Fruit fly (Drosophila melanogaster) whole organism, embryonic: ENCODE data around the gene gt.
A peak's percentile ranks its signal among the peaks of the same experiment; 100 is the strongest.

Experiments
- Aef1 ChIP-seq: fragments of 200-800 bp; sonication (Bioruptor generic); IDR thresholded peaks from 3 replicates; pipeline ENCODE4 v1.3.6; 2022; ENCODE audit warnings: missing biosample characterization, missing genetic modification characterization
- B-H2 ChIP-seq: fragments of 200-800 bp; sonication (Bioruptor generic); optimal IDR thresholded peaks from 2 replicates; lab custom pipeline; 2018; ENCODE audit warnings: missing biosample characterization, mild to moderate bottlenecking, missing genetic modification characterization
- CG1024 ChIP-seq: fragments of 200-800 bp; sonication (Bioruptor generic); IDR thresholded peaks from 2 replicates; pipeline ENCODE4 v1.3.6; 2022; ENCODE audit warnings: missing biosample characterization, missing genetic modification characterization
- CG11093 ChIP-seq: fragments of 200-800 bp; sonication (Bioruptor generic); IDR thresholded peaks from 3 replicates; pipeline ENCODE4 v1.3.6; 2022; ENCODE audit warnings: missing biosample characterization, missing genetic modification characterization
- CG12659 ChIP-seq: fragments of 200-800 bp; sonication (Bioruptor generic); optimal IDR thresholded peaks from 3 replicates; lab custom pipeline; 2017; ENCODE audit warnings: mild to moderate bottlenecking, missing biosample characterization, missing genetic modification reagents, missing genetic modification characterization
- CG13624 ChIP-seq: fragments of 200-800 bp; sonication (Bioruptor generic); optimal IDR thresholded peaks from 2 replicates; lab custom pipeline; 2016; ENCODE audit warnings: missing biosample characterization, missing genetic modification characterization
- CG14965 ChIP-seq: fragments of 200-800 bp; sonication (Bioruptor generic); optimal IDR thresholded peaks from 2 replicates; lab custom pipeline; 2016; ENCODE audit warnings: missing biosample characterization, missing genetic modification characterization, borderline replicate concordance
- CG15479 ChIP-seq: fragments of 200-800 bp; sonication (Bioruptor generic); optimal IDR thresholded peaks from 3 replicates; lab custom pipeline; 2019; ENCODE audit warnings: missing biosample characterization, mild to moderate bottlenecking, missing genetic modification characterization, moderate library complexity
- CG15601 ChIP-seq: fragments of 200-800 bp; sonication (Bioruptor generic); optimal IDR thresholded peaks from 3 replicates; lab custom pipeline; 2019; ENCODE audit warnings: missing biosample characterization, mild to moderate bottlenecking, missing genetic modification characterization, moderate library complexity
- CG16815 ChIP-seq: fragments of 200-800 bp; sonication (Bioruptor generic); optimal IDR thresholded peaks from 3 replicates; lab custom pipeline; 2017; ENCODE audit warnings: missing biosample characterization, mild to moderate bottlenecking, missing genetic modification characterization
- CG2116 ChIP-seq: fragments of 200-800 bp; sonication (Bioruptor generic); optimal IDR thresholded peaks from 3 replicates; lab custom pipeline; 2018; ENCODE audit warnings: missing biosample characterization, mild to moderate bottlenecking, missing genetic modification characterization
- CG2129 ChIP-seq: fragments of 200-800 bp; sonication (Bioruptor generic); IDR thresholded peaks from 2 replicates; pipeline ENCODE4 v1.3.6; 2022; ENCODE audit warnings: missing biosample characterization, missing genetic modification characterization; ENCODE audit not compliant: partially characterized antibody
- CG31388 ChIP-seq: fragments of 200-800 bp; sonication (Bioruptor generic); optimal IDR thresholded peaks from 2 replicates; lab custom pipeline; 2016; ENCODE audit warnings: missing biosample characterization, missing genetic modification characterization
- CG3281 ChIP-seq: fragments of 200-800 bp; sonication (Bioruptor generic); optimal IDR thresholded peaks from 3 replicates; lab custom pipeline; 2017; ENCODE audit warnings: missing biosample characterization, mild to moderate bottlenecking, missing genetic modification characterization
- CG3407 ChIP-seq: fragments of 200-800 bp; sonication (Bioruptor generic); optimal IDR thresholded peaks from 2 replicates; lab custom pipeline; 2018; ENCODE audit warnings: missing biosample characterization, mild to moderate bottlenecking, missing genetic modification characterization
- CG34224 ChIP-seq: fragments of 200-800 bp; sonication (Bioruptor generic); IDR thresholded peaks from 3 replicates; pipeline ENCODE4 v1.3.6; 2022; ENCODE audit warnings: missing biosample characterization, missing genetic modification characterization; ENCODE audit not compliant: partially characterized antibody
- CG4360 ChIP-seq: fragments of 200-800 bp; sonication (Bioruptor generic); IDR thresholded peaks from 2 replicates; pipeline ENCODE4 v1.3.6; 2022; ENCODE audit warnings: missing biosample characterization, missing genetic modification characterization
- CG4707 ChIP-seq: fragments of 200-800 bp; sonication (Bioruptor generic); optimal IDR thresholded peaks from 2 replicates; lab custom pipeline; 2018; ENCODE audit warnings: missing biosample characterization, mild to moderate bottlenecking, missing genetic modification characterization, moderate library complexity
- CG6272 ChIP-seq: fragments of 200-800 bp; sonication (Bioruptor generic); IDR thresholded peaks from 2 replicates; pipeline ENCODE4 v1.3.6; 2022; ENCODE audit warnings: missing biosample characterization, missing genetic modification characterization
- CG6654 ChIP-seq: fragments of 200-800 bp; sonication (Bioruptor generic); optimal IDR thresholded peaks from 2 replicates; lab custom pipeline; 2017; ENCODE audit warnings: missing biosample characterization, mild to moderate bottlenecking, missing genetic modification characterization
- CG6813 ChIP-seq: fragments of 200-800 bp; sonication (Bioruptor generic); optimal IDR thresholded peaks from 2 replicates; lab custom pipeline; 2017; ENCODE audit warnings: missing biosample characterization, missing genetic modification characterization, mild to moderate bottlenecking, moderate library complexity, missing genetic modification reagents
- CG8089 ChIP-seq: fragments of 200-800 bp; sonication (Bioruptor generic); optimal IDR thresholded peaks from 3 replicates; lab custom pipeline; 2016; ENCODE audit warnings: missing biosample characterization, missing genetic modification characterization
- CG8290 ChIP-seq, 3 experiments: fragments of 200-800 bp; sonication (Bioruptor generic); optimal IDR thresholded peaks; 2 replicates each; lab custom pipeline; 2016 to 2019; ENCODE audit warnings: missing biosample characterization in 3 of 3, missing genetic modification characterization in 3 of 3, mild to moderate bottlenecking in 2 of 3, moderate library complexity in 1 of 3
- CG8924 ChIP-seq: fragments of 200-800 bp; optimal IDR thresholded peaks from 3 replicates; lab custom pipeline; 2019; ENCODE audit warnings: missing biosample characterization, mild to moderate bottlenecking, missing genetic modification characterization, moderate library complexity
- CG9727 ChIP-seq: fragments of 200-800 bp; sonication (Bioruptor generic); optimal IDR thresholded peaks from 3 replicates; lab custom pipeline; 2017; ENCODE audit warnings: missing biosample characterization, mild to moderate bottlenecking, missing genetic modification characterization
- CkIIα-i1 ChIP-seq: fragments of 200-800 bp; sonication (Bioruptor generic); IDR thresholded peaks from 2 replicates; pipeline ENCODE4 v1.3.6; 2022; ENCODE audit warnings: missing biosample characterization, missing genetic modification characterization
- D19A ChIP-seq: fragments of 200-800 bp; optimal IDR thresholded peaks from 3 replicates; lab custom pipeline; 2019; ENCODE audit warnings: missing biosample characterization, mild to moderate bottlenecking, missing genetic modification characterization, moderate library complexity
- H2.0 ChIP-seq: fragments of 200-800 bp; sonication (Bioruptor generic); IDR thresholded peaks from 2 replicates; pipeline ENCODE4 v1.3.6; 2022; ENCODE audit warnings: missing biosample characterization, missing genetic modification characterization
- HHEX ChIP-seq: fragments of 200-800 bp; sonication (Bioruptor generic); optimal IDR thresholded peaks from 3 replicates; lab custom pipeline; 2017; ENCODE audit warnings: missing biosample characterization, mild to moderate bottlenecking, missing genetic modification characterization, missing genetic modification reagents
- Hmr ChIP-seq: fragments of 200-800 bp; sonication (Bioruptor generic); optimal IDR thresholded peaks from 3 replicates; lab custom pipeline; 2017; ENCODE audit warnings: mild to moderate bottlenecking, missing biosample characterization, missing genetic modification reagents, missing genetic modification characterization
- MTF-1 ChIP-seq: fragments of 200-800 bp; sonication (Bioruptor generic); optimal IDR thresholded peaks from 2 replicates; lab custom pipeline; 2018; ENCODE audit warnings: missing biosample characterization, mild to moderate bottlenecking, missing genetic modification characterization, borderline replicate concordance
- Myb ChIP-seq: fragments of 200-800 bp; sonication (Bioruptor generic); optimal IDR thresholded peaks from 2 replicates; lab custom pipeline; 2016; ENCODE audit warnings: missing biosample characterization, missing genetic modification characterization
- Ssrp ChIP-seq: fragments of 200-800 bp; sonication (Bioruptor generic); optimal IDR thresholded peaks from 2 replicates; lab custom pipeline; 2018; ENCODE audit warnings: missing biosample characterization, mild to moderate bottlenecking, missing genetic modification characterization, moderate library complexity
- amos ChIP-seq: fragments of 200-800 bp; sonication (Bioruptor generic); IDR thresholded peaks from 2 replicates; pipeline ENCODE4 v1.3.6; 2022; ENCODE audit warnings: missing biosample characterization, missing genetic modification characterization; ENCODE audit not compliant: partially characterized antibody
- ash1 ChIP-seq: fragments of 200-800 bp; sonication (Bioruptor generic); optimal IDR thresholded peaks from 2 replicates; lab custom pipeline; 2018; ENCODE audit warnings: missing biosample characterization, mild to moderate bottlenecking, missing genetic modification characterization
- cato ChIP-seq: fragments of 200-800 bp; sonication (Bioruptor generic); optimal IDR thresholded peaks from 2 replicates; lab custom pipeline; 2016; ENCODE audit warnings: missing biosample characterization, missing genetic modification characterization, borderline replicate concordance
- cwo ChIP-seq: fragments of 200-800 bp; sonication (Bioruptor generic); optimal IDR thresholded peaks from 3 replicates; lab custom pipeline; 2017; ENCODE audit warnings: missing biosample characterization, missing genetic modification characterization, mild to moderate bottlenecking, moderate library complexity, missing genetic modification reagents
- danr ChIP-seq: fragments of 200-800 bp; sonication (Bioruptor generic); IDR thresholded peaks from 2 replicates; pipeline ENCODE4 v1.3.6; 2022; ENCODE audit warnings: missing biosample characterization, missing genetic modification characterization
- dati ChIP-seq: fragments of 200-800 bp; sonication (Bioruptor generic); IDR thresholded peaks from 2 replicates; pipeline ENCODE4 v1.3.6; 2022; ENCODE audit warnings: missing biosample characterization, missing genetic modification characterization
- dm ChIP-seq: fragments of 200-800 bp; sonication (Bioruptor generic); optimal IDR thresholded peaks from 3 replicates; lab custom pipeline; 2016; ENCODE audit warnings: missing biosample characterization, missing genetic modification characterization
- h ChIP-seq: fragments of >200 bp; optimal IDR thresholded peaks from 2 replicates; lab custom pipeline; 2017
- mam ChIP-seq: fragments of 200-800 bp; sonication (Bioruptor generic); optimal IDR thresholded peaks from 3 replicates; lab custom pipeline; 2016; ENCODE audit warnings: missing biosample characterization, missing genetic modification characterization
- nerfin-2 ChIP-seq: fragments of 200-800 bp; sonication (Bioruptor generic); IDR thresholded peaks from 2 replicates; pipeline ENCODE4 v1.3.6; 2022; ENCODE audit warnings: missing biosample characterization, missing genetic modification characterization; ENCODE audit not compliant: partially characterized antibody
- nmo ChIP-seq: fragments of 200-800 bp; sonication (Bioruptor generic); optimal IDR thresholded peaks from 2 replicates; lab custom pipeline; 2018; ENCODE audit warnings: missing biosample characterization, mild to moderate bottlenecking, missing genetic modification characterization, moderate library complexity
- pros ChIP-seq: fragments of 200-800 bp; sonication (Bioruptor generic); optimal IDR thresholded peaks from 3 replicates; lab custom pipeline; 2019; ENCODE audit warnings: missing biosample characterization, mild to moderate bottlenecking, missing genetic modification characterization, moderate library complexity
- run ChIP-seq: fragments of 200-800 bp; sonication (Bioruptor generic); optimal IDR thresholded peaks from 3 replicates; lab custom pipeline; 2018; ENCODE audit warnings: missing biosample characterization, mild to moderate bottlenecking, missing genetic modification characterization
- shn ChIP-seq: fragments of 200-800 bp; sonication (Bioruptor generic); optimal IDR thresholded peaks from 3 replicates; lab custom pipeline; 2016; ENCODE audit warnings: missing biosample characterization, missing genetic modification characterization
- tgo ChIP-seq: fragments of 200-800 bp; sonication (Bioruptor generic); IDR thresholded peaks from 3 replicates; pipeline ENCODE4 v1.3.6; 2022; ENCODE audit warnings: missing biosample characterization, missing genetic modification characterization
- wdn ChIP-seq: fragments of 200-800 bp; sonication (Bioruptor generic); IDR thresholded peaks from 2 replicates; pipeline ENCODE4 v1.3.6; 2022; ENCODE audit warnings: missing biosample characterization, missing genetic modification characterization

Gene gt

DNA sequence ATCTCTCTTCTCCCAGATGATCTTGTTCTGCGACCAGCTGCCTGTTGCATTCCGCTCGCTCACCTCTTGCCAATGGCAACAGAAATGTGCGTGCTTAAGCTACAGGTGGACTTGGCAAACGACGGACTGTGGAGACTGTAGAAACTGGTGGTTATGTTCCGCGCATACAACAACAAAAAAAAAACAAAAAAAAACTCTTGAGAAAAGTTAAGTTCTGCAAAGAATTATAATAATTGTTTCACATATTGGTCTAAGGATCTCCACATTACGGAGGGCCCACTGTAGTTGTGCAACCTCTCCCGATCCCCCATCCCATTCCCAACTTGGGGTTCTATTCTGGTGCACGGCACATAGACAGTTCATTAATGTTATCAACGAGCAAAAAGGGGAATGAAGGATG, 39.8 kb upstream of the gt start (continued):
- no peak for TF ChIP-seq pros (GFP tag; lab: Kevin White, UChicago)
- no peak for TF ChIP-seq CkIIα-i1
- peak; percentile 32 for TF ChIP-seq mam
- TF ChIP-seq run (tag; lab: Kevin White, UChicago) = no peak
- TF ChIP-seq CG8089 = peak; percentile 73
- peak; percentile 75 for TF ChIP-seq Ssrp (tag; lab: Kevin White, UChicago)
- TF ChIP-seq Aef1 = peak; percentile 58; the same call in 2 of the 3 replicates
- 0 out of 2 replicates have a peak, but pooled peaks have one; percentile 9 for TF ChIP-seq danr (GFP tag; lab: Robert Waterston, UW)
- TF ChIP-seq CG4707 (GFP tag; lab: Kevin White, UChicago) = peak; percentile 62
- TF ChIP-seq CG9727 = peak; percentile 82
- no peak for TF ChIP-seq shn
- no peak for TF ChIP-seq CG4360 (GFP tag; lab: Robert Waterston, UW)
- TF ChIP-seq D19A (tag; lab: Kevin White, UChicago) = peak; percentile 61
- TF ChIP-seq CG16815 (GFP tag; lab: Kevin White, UChicago) = peak; percentile 71
- no peak for TF ChIP-seq CG3281 (GFP tag; lab: Kevin White, UChicago)
- TF ChIP-seq nerfin-2 (GFP tag; lab: Robert Waterston, UW) = no peak
- no peak for TF ChIP-seq CG2116 (GFP tag; lab: Kevin White, UChicago)
- no peak for TF ChIP-seq CG34224 (GFP tag; lab: Robert Waterston, UW)
- TF ChIP-seq CG1024 = peak; percentile 48; the same call in 1 of the 2 replicates
- TF ChIP-seq ash1 = no peak
- no peak for TF ChIP-seq amos (GFP tag; lab: Robert Waterston, UW)
- peak; percentile 51 for TF ChIP-seq dm (GFP tag; lab: Kevin White, UChicago)
- TF ChIP-seq CG31388 (GFP tag; lab: Kevin White, UChicago) = peak; percentile 33
- TF ChIP-seq h (lab: Kevin White, UChicago) = no peak
- TF ChIP-seq CG15601 (tag; lab: Kevin White, UChicago) = peak; percentile 74
- peak; percentile 53 for TF ChIP-seq CG8290 (GFP tag; optimal IDR thresholded peaks at IDR 0.05; lab: Kevin White, UChicago)
- TF ChIP-seq CG8290 (tag; optimal IDR thresholded peaks at IDR 0.05; lab: Kevin White, UChicago) = peak in 1 of 2 experiments; percentile 57
- peak; percentile 76 for TF ChIP-seq H2.0
- TF ChIP-seq CG13624 (GFP tag; lab: Kevin White, UChicago) = peak; percentile 27
- TF ChIP-seq Hmr (GFP tag; lab: Kevin White, UChicago) = no peak
- peak; percentile 36 for TF ChIP-seq CG12659
- peak; percentile 67 for TF ChIP-seq CG6813 (GFP tag; lab: Kevin White, UChicago)
- peak; percentile 65 for TF ChIP-seq MTF-1 (GFP tag; lab: Kevin White, UChicago)
- TF ChIP-seq HHEX (GFP tag; lab: Kevin White, UChicago) = peak; percentile 22
- peak; percentile 58 for TF ChIP-seq CG3407
- no peak for TF ChIP-seq wdn
- no peak for TF ChIP-seq CG2129
- peak; percentile 16 for TF ChIP-seq cato
- TF ChIP-seq CG6272 (GFP tag; lab: Robert Waterston, UW) = peak; percentile 68
- TF ChIP-seq CG15479 = no peak
- TF ChIP-seq dati (GFP tag; lab: Robert Waterston, UW) = 0 out of 2 replicates have a peak, but pooled peaks have one; percentile 39
- peak; percentile 82 for TF ChIP-seq nmo
- TF ChIP-seq CG6654 = peak; percentile 51
- peak; percentile 61 for TF ChIP-seq tgo (GFP tag; lab: Robert Waterston, UW)
- no peak for TF ChIP-seq cwo
- TF ChIP-seq CG8924 (tag; lab: Kevin White, UChicago) = peak; percentile 70
- peak; percentile 13 for TF ChIP-seq CG14965
- TF ChIP-seq CG11093 (GFP tag; lab: Robert Waterston, UW) = peak; percentile 79; the same call in 2 of the 3 replicates
- peak; percentile 3 for TF ChIP-seq Myb
- TF ChIP-seq B-H2 = no peak
